Worm (Caenorhabditis elegans): ENCODE measurements around the gene C03B1.14.

C03B1.14 gene

ce11 chrX:6360658-6361057, at the start of gene C03B1.14:
C03B1.14 (minus strand) TSS chrX:6360758.
- TF ChIP-seq mxl-1 (tag; optimal IDR thresholded peaks at IDR 0.05) (no peak), zim-3 (tag; optimal IDR thresholded peaks at IDR 0.05) (no peak), nfya-1 (tag; optimal IDR thresholded peaks at IDR 0.05; ENCODE audit: borderline replicate concordance, insufficient read depth) (no peak)

- peak; percentile 12; the same call in 1 of the 2 replicates for TF ChIP-seq egrh-3 (GFP tag; IDR thresholded peaks at IDR 0.05)
- TF ChIP-seq nfyb-1 (GFP tag; IDR thresholded peaks at IDR 0.05), result no peak
- no peak for TF ChIP-seq lag-1 (GFP tag; IDR thresholded peaks at IDR 0.05)
- TF ChIP-seq zfh-2 (GFP tag; conservative IDR thresholded peaks at IDR 0.05), result peak; percentile 78
- no peak for TF ChIP-seq chd-7 (tag; optimal IDR thresholded peaks at IDR 0.05)
- no peak for TF ChIP-seq ceh-100 (GFP tag; IDR thresholded peaks at IDR 0.05)
- no peak for TF ChIP-seq pbrm-1 (GFP tag; IDR thresholded peaks at IDR 0.05)
- no peak for TF ChIP-seq ets-4 (GFP tag; optimal IDR thresholded peaks at IDR 0.05)
Measured at ce11 chrX:6408713-6409112, 48.2 kb upstream of the C03B1.14 start.

ce11 chrX:6408286-6408685, 47.7 kb upstream of the C03B1.14 start:
- TF ChIP-seq ztf-28 (GFP tag; IDR thresholded peaks at IDR 0.05) (no peak), unc-130 (GFP tag; optimal IDR thresholded peaks at IDR 0.05) (no peak), nhr-80 (tag; optimal IDR thresholded peaks at IDR 0.05) (peak; percentile 20), mcd-1 (GFP tag; IDR thresholded peaks at IDR 0.05) (no peak)

ce11 chrX:6407805-6408204, 47.2 kb upstream of the C03B1.14 start:
- no peak for TF ChIP-seq attf-3 (GFP tag; conservative IDR thresholded peaks at IDR 0.05)
- TF ChIP-seq die-1 (tag; optimal IDR thresholded peaks at IDR 0.05), result no peak
- TF ChIP-seq cebp-1 (GFP tag; IDR thresholded peaks at IDR 0.05), result no peak
- no peak for TF ChIP-seq cebp-1 (tag; optimal IDR thresholded peaks at IDR 0.05)
- no peak for TF ChIP-seq hmg-1.2 (GFP tag; IDR thresholded peaks at IDR 0.05)
- no peak for TF ChIP-seq nhr-179 (tag; optimal IDR thresholded peaks at IDR 0.05)

ce11 chrX:6405905-6406304, 45.3 kb upstream of the C03B1.14 start:
- TF ChIP-seq unc-62 (GFP tag; optimal IDR thresholded peaks at IDR 0.05), result no peak
- no peak for TF ChIP-seq ama-1 (optimal IDR thresholded peaks at IDR 0.05)
- no peak for TF ChIP-seq ama-1 (GFP tag; optimal IDR thresholded peaks at IDR 0.05)
- TF ChIP-seq lsy-27 (tag; optimal IDR thresholded peaks at IDR 0.05; ENCODE audit: borderline replicate concordance, insufficient read depth), result no peak
- no peak for TF ChIP-seq F57A8.1 (GFP tag; optimal IDR thresholded peaks at IDR 0.05)
- no peak for TF ChIP-seq ccch-3 (GFP tag; optimal IDR thresholded peaks at IDR 0.05)
- no peak for TF ChIP-seq aptf-2 (GFP tag; conservative IDR thresholded peaks at IDR 0.05)
- TF ChIP-seq hlh-12 (tag; optimal IDR thresholded peaks at IDR 0.05), result no peak
- no peak for TF ChIP-seq ztf-26 (tag; optimal IDR thresholded peaks at IDR 0.05)
- TF ChIP-seq atf-7 (tag; optimal IDR thresholded peaks at IDR 0.05), result no peak
- TF ChIP-seq lir-1 (GFP tag; conservative IDR thresholded peaks at IDR 0.05), result no peak
- TF ChIP-seq F52B5.7 (tag; optimal IDR thresholded peaks at IDR 0.05), result no peak
- no peak for TF ChIP-seq let-607 (tag; optimal IDR thresholded peaks at IDR 0.05)
- TF ChIP-seq ztf-25 (GFP tag; IDR thresholded peaks at IDR 0.05), result no peak
- no peak for TF ChIP-seq snpc-4 (GFP tag; optimal IDR thresholded peaks at IDR 0.05)
- TF ChIP-seq snpc-4 (tag; optimal IDR thresholded peaks at IDR 0.05), result no peak
- TF ChIP-seq F55B11.4 (tag; optimal IDR thresholded peaks at IDR 0.05; ENCODE audit: borderline replicate concordance, insufficient read depth), result no peak
- no peak for TF ChIP-seq attf-3 (GFP tag; conservative IDR thresholded peaks at IDR 0.05)
- TF ChIP-seq lin-26 (GFP tag; IDR thresholded peaks at IDR 0.05), result no peak
